Worm (Caenorhabditis elegans): Measurements from ENCODE around the gene cdc-42.

DNA sequence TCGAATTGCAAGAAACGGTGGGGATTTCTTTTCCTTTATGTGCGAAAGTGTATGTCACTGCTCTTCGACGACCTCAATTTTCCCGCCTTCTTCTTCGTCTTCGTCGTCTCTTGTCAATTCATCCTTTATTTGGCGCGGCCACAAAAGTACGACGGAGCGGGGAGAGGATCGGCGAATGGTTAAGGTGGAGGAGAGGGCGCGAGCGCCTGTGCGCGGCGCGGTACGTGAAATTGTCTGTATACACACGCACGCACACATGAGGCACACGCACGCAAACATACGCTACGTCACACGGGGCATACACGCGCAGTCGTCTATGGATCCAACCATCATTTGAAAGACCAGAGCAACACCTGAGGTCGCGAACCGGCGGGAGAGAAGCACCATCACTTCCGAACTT lies 19.0 kb downstream of the cdc-42 start:
- TF ChIP-seq him-1 (tag; optimal IDR thresholded peaks at IDR 0.05): no peak
- no peak for TF ChIP-seq dao-5 (tag; optimal IDR thresholded peaks at IDR 0.05)

Measured in whole organism, L4/young adult.